Fruit fly (Drosophila melanogaster) whole organism, adult: Measurements from ENCODE around the gene CG18178.

ENCODE experiments used
- CG11617 ChIP-seq: fragments of 200-800 bp; sonication (Bioruptor generic); optimal IDR thresholded peaks from 2 replicates; lab custom pipeline; 2017; ENCODE audit warnings: mild to moderate bottlenecking, missing biosample characterization, missing genetic modification reagents, missing genetic modification characterization
- CG12768 ChIP-seq: fragments of 200-800 bp; sonication (Bioruptor generic); optimal IDR thresholded peaks from 2 replicates; lab custom pipeline; 2017; ENCODE audit warnings: missing biosample characterization, missing genetic modification characterization, mild to moderate bottlenecking, moderate library complexity, missing genetic modification reagents
- Clk ChIP-seq: fragments of 200-800 bp; sonication (Bioruptor generic); optimal IDR thresholded peaks from 2 replicates; lab custom pipeline; 2017; ENCODE audit warnings: missing biosample characterization, missing genetic modification characterization
- Hr96 ChIP-seq: fragments of 200-800 bp; sonication (Bioruptor generic); optimal IDR thresholded peaks from 2 replicates; lab custom pipeline; 2016; ENCODE audit warnings: missing biosample characterization, missing genetic modification characterization
- cic ChIP-seq: fragments of 200-800 bp; sonication (Bioruptor generic); optimal IDR thresholded peaks from 2 replicates; lab custom pipeline; 2017; ENCODE audit warnings: missing biosample characterization, mild to moderate bottlenecking, missing genetic modification characterization, moderate library complexity
- kay ChIP-seq: fragments of 200-800 bp; sonication (Bioruptor generic); peaks from one replicate; lab custom pipeline; 2016; ENCODE audit warnings: missing biosample characterization, missing genetic modification characterization, borderline replicate concordance
- pad ChIP-seq: fragments of 200-800 bp; sonication (Bioruptor generic); optimal IDR thresholded peaks from 3 replicates; lab custom pipeline; 2017; ENCODE audit warnings: missing biosample characterization, missing genetic modification characterization, mild to moderate bottlenecking, moderate library complexity, missing genetic modification reagents
- tj ChIP-seq: fragments of 200-800 bp; sonication (Bioruptor generic); optimal IDR thresholded peaks from 3 replicates; lab custom pipeline; 2017; ENCODE audit warnings: missing biosample characterization, mild to moderate bottlenecking, missing genetic modification characterization, moderate library complexity
- toe ChIP-seq: fragments of 200-800 bp; sonication (Bioruptor generic); optimal IDR thresholded peaks from 2 replicates; lab custom pipeline; 2016; ENCODE audit warnings: missing biosample characterization, missing genetic modification characterization

dm6 chr3L:9692892-9693551 lies 25.9 kb downstream of the CG18178 start:
- TF ChIP-seq tj (GFP tag; lab: Kevin White, UChicago), result peak; percentile 77
- TF ChIP-seq Clk, result peak; percentile 85
- TF ChIP-seq toe (GFP tag; lab: Kevin White, UChicago), result peak; percentile 91
- TF ChIP-seq CG11617 (GFP tag; lab: Kevin White, UChicago), result peak; percentile 93
- TF ChIP-seq CG12768 (GFP tag; lab: Kevin White, UChicago), result peak; percentile 88
- TF ChIP-seq cic, result no peak
- TF ChIP-seq pad, result peak; percentile 68
- TF ChIP-seq Hr96 (GFP tag; lab: Kevin White, UChicago), result peak; percentile 90
- TF ChIP-seq kay (GFP tag; lab: Kevin White, UChicago), result no peak
